Fruit fly (Drosophila melanogaster) whole organism, pupa: ENCODE results near the gene tap.

Experiments used
- CG13204 ChIP-seq: fragments of 200-800 bp; sonication (Bioruptor generic); optimal IDR thresholded peaks from 2 replicates; lab custom pipeline; 2018; ENCODE audit warnings: missing biosample characterization, mild to moderate bottlenecking, missing genetic modification characterization, moderate library complexity
- CG14655 ChIP-seq: fragments of 200-800 bp; sonication (Bioruptor generic); optimal IDR thresholded peaks from 3 replicates; lab custom pipeline; 2017; ENCODE audit warnings: mild to moderate bottlenecking, missing biosample characterization, missing genetic modification reagents, missing genetic modification characterization
- CG17806 ChIP-seq: fragments of 200-800 bp; sonication (Bioruptor generic); optimal IDR thresholded peaks from 2 replicates; lab custom pipeline; 2018; ENCODE audit warnings: missing biosample characterization, mild to moderate bottlenecking, missing genetic modification characterization, moderate library complexity
- CG32121 ChIP-seq: fragments of 200-800 bp; sonication (Bioruptor generic); IDR thresholded peaks from 2 replicates; pipeline ENCODE4 v1.3.6; 2022; ENCODE audit warnings: missing biosample characterization, missing genetic modification characterization
- CG34367 ChIP-seq: fragments of 200-800 bp; sonication (Bioruptor generic); optimal IDR thresholded peaks from 2 replicates; lab custom pipeline; 2018; ENCODE audit warnings: missing biosample characterization, mild to moderate bottlenecking, missing genetic modification characterization
- CG4496 ChIP-seq: fragments of 200-800 bp; sonication (Bioruptor generic); IDR thresholded peaks from 3 replicates; pipeline ENCODE4 v1.3.6; 2022; ENCODE audit warnings: missing biosample characterization, missing genetic modification characterization
- D1 ChIP-seq: fragments of 200-800 bp; sonication (Bioruptor generic); optimal IDR thresholded peaks from 2 replicates; lab custom pipeline; 2018; ENCODE audit warnings: missing biosample characterization, mild to moderate bottlenecking, missing genetic modification characterization, moderate library complexity
- Ets98B ChIP-seq: fragments of 200-800 bp; sonication (Bioruptor generic); IDR thresholded peaks from 2 replicates; pipeline ENCODE4 v1.3.6; 2022; ENCODE audit warnings: missing biosample characterization, missing genetic modification characterization
- Pif1A ChIP-seq: fragments of 200-800 bp; sonication (Bioruptor generic); optimal IDR thresholded peaks from 3 replicates; lab custom pipeline; 2016; ENCODE audit warnings: missing biosample characterization, missing genetic modification characterization
- Snoo ChIP-seq: fragments of 200-800 bp; sonication (Bioruptor generic); optimal IDR thresholded peaks from 3 replicates; lab custom pipeline; 2017; ENCODE audit warnings: missing biosample characterization, mild to moderate bottlenecking, missing genetic modification characterization, inconsistent platforms
- gl ChIP-seq: fragments of 200-800 bp; sonication (Bioruptor generic); optimal IDR thresholded peaks from 2 replicates; lab custom pipeline; 2018; ENCODE audit warnings: missing biosample characterization, mild to moderate bottlenecking, missing genetic modification characterization
- rn ChIP-seq: fragments of 200-800 bp; sonication (Bioruptor generic); IDR thresholded peaks from 2 replicates; pipeline ENCODE4 v1.3.6; 2022; ENCODE audit warnings: missing biosample characterization, missing genetic modification characterization

The tap gene

dm6 chr3L:17407073-17407472 is 47.6 kb downstream of the tap start:
- TF ChIP-seq Snoo (tag; lab: Kevin White, UChicago) = no peak
- TF ChIP-seq D1 (tag; lab: Kevin White, UChicago) = peak; percentile 77

- TF ChIP-seq CG32121 (GFP tag; lab: Robert Waterston, UW) = no peak
- no peak for TF ChIP-seq CG17806
- TF ChIP-seq Pif1A (GFP tag; lab: Kevin White, UChicago) = no peak
- no peak for TF ChIP-seq CG14655 (GFP tag; lab: Kevin White, UChicago)
- no peak for TF ChIP-seq gl (tag; lab: Kevin White, UChicago)
- TF ChIP-seq CG4496 (GFP tag; lab: Robert Waterston, UW) = no peak
- TF ChIP-seq CG34367 (tag; lab: Kevin White, UChicago) = no peak
- TF ChIP-seq Snoo (tag; lab: Kevin White, UChicago) = no peak
- TF ChIP-seq Ets98B (GFP tag; lab: Robert Waterston, UW) = no peak
These were observed 48.1 kb downstream of the tap start for dm6 chr3L:17407480-17408093.

- no peak for TF ChIP-seq CG13204 (GFP tag; lab: Kevin White, UChicago)
- no peak for TF ChIP-seq CG14655 (GFP tag; lab: Kevin White, UChicago)
- no peak for TF ChIP-seq rn (GFP tag; lab: Robert Waterston, UW)
- TF ChIP-seq CG32121 (GFP tag; lab: Robert Waterston, UW) = no peak
These were observed 51.8 kb downstream of the tap start for dm6 chr3L:17411273-17411672.
